Worm (Caenorhabditis elegans): ENCODE data around the gene C05G5.5.

ce11 chrX:14767813-14768212 is 6.9 kb upstream of the C05G5.5 start:
- TF ChIP-seq nfyb-1 (GFP tag; IDR thresholded peaks at IDR 0.05) (no peak), F37B4.10 (GFP tag; IDR thresholded peaks at IDR 0.05) (no peak), zim-3 (tag; optimal IDR thresholded peaks at IDR 0.05) (no peak), F33H1.4 (GFP tag; IDR thresholded peaks at IDR 0.05) (no peak), madf-8 (GFP tag; conservative IDR thresholded peaks at IDR 0.05) (no peak)
